Fruit fly (Drosophila melanogaster) whole organism, pupa: ENCODE results near the gene Toll-9.

Source experiments
- CG32121 ChIP-seq: fragments of 200-800 bp; sonication (Bioruptor generic); IDR thresholded peaks from 2 replicates; pipeline ENCODE4 v1.3.6; 2022; ENCODE audit warnings: missing biosample characterization, missing genetic modification characterization
- Pif1A ChIP-seq: fragments of 200-800 bp; sonication (Bioruptor generic); optimal IDR thresholded peaks from 3 replicates; lab custom pipeline; 2016; ENCODE audit warnings: missing biosample characterization, missing genetic modification characterization

DNA sequence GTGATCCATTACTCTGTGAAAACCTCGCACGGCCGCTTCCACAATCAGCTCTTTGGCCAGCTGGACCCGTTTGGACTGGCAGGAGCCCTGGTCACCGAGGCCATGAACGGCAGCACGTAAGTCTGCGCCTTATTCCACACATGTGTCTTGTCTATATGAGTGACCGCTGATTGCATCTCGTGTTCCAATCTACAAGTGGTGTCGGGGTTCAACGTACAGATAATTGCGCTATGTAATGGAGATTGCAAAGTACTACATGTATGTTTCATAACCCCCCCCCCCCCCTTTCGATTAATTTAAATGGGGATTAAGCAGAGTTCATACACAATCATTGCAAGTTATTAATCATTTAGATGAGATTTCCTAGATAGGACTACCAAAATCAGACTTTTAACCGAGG lies 11.7 kb downstream of the Toll-9 start:
- TF ChIP-seq Pif1A (GFP tag; lab: Kevin White, UChicago), result no peak
- TF ChIP-seq CG32121 (GFP tag; lab: Robert Waterston, UW), result no peak
